Fruit fly (Drosophila melanogaster) whole organism, larva: Measurements from ENCODE around the gene CG10909.

ENCODE experiments used
- noc ChIP-seq: fragments of 200-800 bp; sonication (Bioruptor generic); optimal IDR thresholded peaks from 3 replicates; lab custom pipeline; 2019; ENCODE audit warnings: missing biosample characterization, mild to moderate bottlenecking, missing genetic modification characterization, moderate library complexity

The CG10909 gene

DNA sequence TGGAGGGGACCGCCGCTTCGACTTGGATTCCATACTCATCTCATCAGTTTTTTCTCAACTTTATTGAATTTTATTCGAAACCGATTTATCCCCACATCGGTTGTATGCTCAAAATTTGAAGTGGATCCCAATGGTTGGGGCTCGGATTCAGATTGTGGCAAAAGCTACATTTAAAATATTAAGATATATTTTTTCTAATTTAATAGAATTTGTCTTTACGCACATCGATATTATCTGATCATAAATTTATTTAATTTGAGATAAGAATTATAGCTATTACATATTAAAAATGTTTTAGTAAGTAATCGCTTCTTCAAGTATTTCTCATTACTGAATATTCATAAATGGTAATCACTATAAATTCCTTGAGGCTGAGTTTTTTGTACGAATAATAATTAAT, at the start of gene CG10909:
Gene CG10909 (minus strand): TSS at position 101 of the 400 bp plus-strand sequence.
- no peak for TF ChIP-seq noc (tag; lab: Kevin White, UChicago)

DNA sequence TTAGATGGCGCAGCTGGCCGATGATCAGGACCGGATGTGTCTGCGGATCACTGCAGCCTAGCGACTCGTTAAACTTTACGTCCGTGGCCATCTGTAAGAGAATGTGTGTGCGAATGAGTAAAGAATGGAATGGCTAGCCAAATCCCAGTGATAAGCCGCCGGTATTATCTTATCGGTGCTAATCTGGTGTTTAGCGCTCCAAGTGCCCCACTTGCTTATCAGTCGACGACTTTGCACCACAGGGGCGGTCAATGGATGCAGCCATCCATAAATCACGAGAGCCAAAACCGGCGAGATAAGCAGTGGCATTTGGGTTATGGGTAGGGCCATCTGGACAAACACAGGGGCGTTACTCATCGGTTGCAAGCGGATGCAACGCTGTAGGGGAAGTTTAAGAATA, 49.1 kb upstream of the CG10909 start:
- peak; percentile 55 for TF ChIP-seq noc (tag; lab: Kevin White, UChicago)

DNA sequence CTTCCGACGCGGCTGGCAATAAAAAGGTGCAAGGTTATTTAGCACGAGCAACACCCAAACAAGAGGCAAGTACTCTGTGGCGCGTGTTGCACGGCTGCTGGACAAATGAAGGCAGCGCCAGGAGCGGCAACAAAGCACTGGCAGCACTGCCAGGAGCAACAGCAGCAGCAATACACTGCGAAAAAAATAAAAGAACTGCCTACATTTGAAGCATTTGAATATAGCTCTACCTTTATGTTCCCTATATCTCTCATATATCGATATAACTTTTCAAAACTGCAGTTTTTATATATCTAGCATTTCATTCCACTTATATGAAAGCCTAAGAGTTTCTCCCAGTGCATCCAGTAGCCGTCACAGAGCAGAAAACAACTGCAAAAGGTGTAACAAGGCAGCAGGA, 46.3 kb upstream of the CG10909 start:
- no peak for TF ChIP-seq noc (tag; lab: Kevin White, UChicago)

DNA sequence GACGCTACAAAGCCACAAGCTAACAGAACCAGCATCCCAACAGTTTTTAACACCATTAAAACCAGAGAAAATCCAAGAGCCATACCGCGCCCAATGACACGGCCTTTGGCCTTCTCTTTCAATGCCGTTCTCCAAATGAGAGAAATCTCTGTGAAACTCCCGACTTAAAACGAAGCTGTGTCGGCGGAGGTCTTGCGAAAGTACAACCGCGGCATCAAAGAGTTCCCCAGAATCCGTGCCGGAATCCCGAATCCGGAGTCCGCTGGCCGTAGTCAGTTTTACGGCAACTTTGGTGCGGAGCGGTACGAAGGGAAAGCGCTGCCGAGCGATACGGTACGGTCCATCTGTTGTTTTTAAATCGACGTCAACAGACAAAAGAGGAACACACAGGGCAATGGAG, 4.7 kb upstream of the CG10909 start, which contains the start of gene beat-Vb:
Gene beat-Vb (plus strand): TSS at position 246 of the 400 bp plus-strand sequence.
- no peak for TF ChIP-seq noc (tag; lab: Kevin White, UChicago)

DNA sequence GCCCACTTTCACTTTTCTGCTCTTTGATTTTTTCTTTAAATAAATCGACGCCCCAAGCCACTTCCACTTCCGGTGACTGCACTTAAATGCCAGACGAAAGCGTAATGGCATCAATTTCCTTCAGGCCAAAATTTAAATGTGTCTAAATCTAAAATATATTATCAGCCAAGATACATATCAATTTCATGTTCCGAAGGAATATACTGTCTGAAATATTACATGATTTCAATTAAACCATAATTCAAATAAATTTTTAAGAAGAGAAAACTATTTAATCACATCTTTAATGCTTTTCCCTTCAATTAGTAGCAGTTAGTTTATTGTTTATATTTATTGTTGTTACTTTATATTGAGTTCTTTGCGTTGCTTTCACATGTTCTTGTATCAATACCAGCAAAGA, 19.4 kb downstream of the CG10909 start, which contains the start of gene d-cup:
Gene d-cup (plus strand): TSS at position 301 of the 400 bp plus-strand sequence.
- no peak for TF ChIP-seq noc (tag; lab: Kevin White, UChicago)
